Worm (Caenorhabditis elegans) whole organism, midembryonic: ENCODE measurements around the gene hlh-27.

Source experiments
- cog-1 ChIP-seq: sonication (generic microtip); optimal IDR thresholded peaks from 2 replicates; lab custom pipeline; 2016; ENCODE audit warnings: missing genetic modification characterization, missing compliant biosample characterization
- flt-1 ChIP-seq: fragments of 200-800 bp; sonication (Bioruptor generic); IDR thresholded peaks from 2 replicates; pipeline ENCODE4 v1.3.6; 2022; ENCODE audit warnings: missing genetic modification characterization, missing compliant biosample characterization
- klf-2 ChIP-seq: fragments of 200-800 bp; sonication (Bioruptor generic); conservative IDR thresholded peaks from 2 replicates; pipeline ENCODE4 v1.3.6; 2022; ENCODE audit warnings: missing genetic modification reagents, missing genetic modification characterization, missing compliant biosample characterization
- med-1 ChIP-seq: sonication (generic microtip); optimal IDR thresholded peaks from 2 replicates; lab custom pipeline; 2017; ENCODE audit warnings: missing genetic modification characterization, mild to moderate bottlenecking, missing compliant biosample characterization, antibody characterized with exemption, missing genetic modification reagents; ENCODE audit not compliant: insufficient read depth
- ref-1 ChIP-seq: fragments of 200-800 bp; sonication (Bioruptor generic); conservative IDR thresholded peaks from 2 replicates; pipeline ENCODE4 v1.3.6; 2022; ENCODE audit warnings: missing genetic modification reagents, missing genetic modification characterization, missing compliant biosample characterization
- tab-1 ChIP-seq: fragments of 200-800 bp; sonication (Bioruptor generic); IDR thresholded peaks from 2 replicates; pipeline ENCODE4 v1.3.6; 2022; ENCODE audit warnings: missing genetic modification characterization, missing compliant biosample characterization
- ztf-23 ChIP-seq: fragments of 200-800 bp; sonication (Bioruptor generic); IDR thresholded peaks from 2 replicates; pipeline ENCODE4 v1.3.6; 2022; ENCODE audit warnings: missing genetic modification reagents, missing genetic modification characterization, missing compliant biosample characterization
- ztf-29 ChIP-seq: fragments of 200-800 bp; sonication (Bioruptor generic); IDR thresholded peaks from 2 replicates; pipeline ENCODE4 v1.3.6; 2022; ENCODE audit warnings: missing genetic modification reagents, missing genetic modification characterization, missing compliant biosample characterization

DNA sequence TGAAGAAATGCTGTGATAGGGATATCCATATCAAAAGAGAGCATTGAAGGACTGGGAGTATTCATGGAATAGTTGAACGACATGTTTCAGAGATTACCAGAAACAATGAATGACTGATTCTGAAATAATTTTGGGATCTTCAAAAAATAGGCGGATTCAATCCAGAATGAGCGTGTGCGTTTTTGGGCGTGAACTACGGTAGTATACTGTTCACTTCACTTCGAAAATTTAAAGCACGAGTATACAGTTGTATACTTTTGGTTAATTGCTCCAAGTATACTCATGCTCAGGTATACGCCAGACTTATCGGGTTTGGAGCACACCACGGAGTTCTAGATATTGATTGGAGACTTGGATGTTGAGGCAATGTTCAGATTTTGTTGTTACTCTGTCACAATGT is 14.7 kb downstream of the hlh-27 start, which contains the start of gene tbx-35:
- TF ChIP-seq flt-1 (GFP tag; lab: Robert Waterston, UW) (no peak), ref-1 (GFP tag; lab: Robert Waterston, UW) (no peak), ztf-29 (GFP tag; lab: Robert Waterston, UW) (no peak), cog-1 (tag; lab: Kevin White, UChicago) (no peak), tab-1 (GFP tag; lab: Robert Waterston, UW) (no peak), klf-2 (no peak), ztf-23 (GFP tag; lab: Robert Waterston, UW) (no peak), med-1 (no peak)
